Worm (Caenorhabditis elegans) whole organism, young adult: ENCODE measurements around the gene F38B6.2.

ENCODE experiments used
- B0019.2 ChIP-seq: fragments of 200-800 bp; sonication (Bioruptor generic); conservative IDR thresholded peaks from 2 replicates; pipeline ENCODE4 v1.3.6; 2022; ENCODE audit warnings: missing genetic modification reagents, missing genetic modification characterization, missing compliant biosample characterization
- B0035.1 ChIP-seq: sonication (generic microtip); optimal IDR thresholded peaks from 2 replicates; lab custom pipeline; 2016; ENCODE audit warnings: missing genetic modification characterization, mild to moderate bottlenecking, missing compliant biosample characterization, missing genotype, missing genetic modification reagents
- F22D6.2 ChIP-seq: sonication (generic microtip); optimal IDR thresholded peaks from 2 replicates; lab custom pipeline; 2016; ENCODE audit warnings: mild to moderate bottlenecking, missing genetic modification characterization, missing compliant biosample characterization
- F23B12.7 ChIP-seq: sonication (generic microtip); optimal IDR thresholded peaks from 2 replicates; lab custom pipeline; 2017; ENCODE audit warnings: missing genetic modification characterization, mild to moderate bottlenecking, missing compliant biosample characterization, antibody characterized with exemption, moderate library complexity; ENCODE audit not compliant: insufficient read depth
- F33H1.4 ChIP-seq: fragments of 200-800 bp; sonication (Bioruptor generic); IDR thresholded peaks from 2 replicates; pipeline ENCODE4 v1.3.6; 2022; ENCODE audit warnings: missing genetic modification reagents, missing genetic modification characterization, missing compliant biosample characterization
- F37B4.10 ChIP-seq: fragments of 200-800 bp; sonication (Bioruptor generic); IDR thresholded peaks from 2 replicates; pipeline ENCODE4 v1.3.6; 2022; ENCODE audit warnings: missing genetic modification characterization, missing compliant biosample characterization
- F39B2.1 ChIP-seq: fragments of 200-800 bp; sonication (Bioruptor generic); IDR thresholded peaks from 2 replicates; pipeline ENCODE4 v1.3.6; 2022; ENCODE audit warnings: missing genetic modification reagents, missing genetic modification characterization, missing compliant biosample characterization
- F52B5.7 ChIP-seq: sonication (generic microtip); optimal IDR thresholded peaks from 2 replicates; lab custom pipeline; 2016; ENCODE audit warnings: mild to moderate bottlenecking, missing genetic modification characterization, missing compliant biosample characterization
- F57A8.1 ChIP-seq: fragments of 200-800 bp; sonication (Bioruptor generic); optimal IDR thresholded peaks from 2 replicates; lab custom pipeline; 2018; ENCODE audit warnings: mild to moderate bottlenecking, missing genetic modification characterization, moderate library complexity, missing compliant biosample characterization
- Y53F4B.3 ChIP-seq: fragments of 200-800 bp; sonication (Bioruptor generic); IDR thresholded peaks from 2 replicates; pipeline ENCODE4 v1.3.6; 2022; ENCODE audit warnings: missing genetic modification reagents, missing genetic modification characterization, missing compliant biosample characterization
- Y79H2A.3 ChIP-seq: fragments of 200-800 bp; sonication (Bioruptor generic); conservative IDR thresholded peaks from 2 replicates; pipeline ENCODE4 v1.3.6; 2022; ENCODE audit warnings: missing genetic modification reagents, missing genetic modification characterization, missing compliant biosample characterization
- Y95B8A.8 ChIP-seq: fragments of 200-800 bp; sonication (Bioruptor generic); IDR thresholded peaks from 2 replicates; pipeline ENCODE4 v1.3.6; 2022; ENCODE audit warnings: missing genetic modification reagents, missing genetic modification characterization, missing compliant biosample characterization
- ZK185.1 ChIP-seq: sonication (generic microtip); optimal IDR thresholded peaks from 2 replicates; lab custom pipeline; 2016; ENCODE audit warnings: mild to moderate bottlenecking, missing genetic modification characterization, missing compliant biosample characterization; ENCODE audit not compliant: poor library complexity, severe bottlenecking
- akir-1 ChIP-seq: fragments of 200-800 bp; sonication (Bioruptor generic); optimal IDR thresholded peaks from 2 replicates; lab custom pipeline; 2018; ENCODE audit warnings: mild to moderate bottlenecking, missing genetic modification characterization, moderate library complexity, missing compliant biosample characterization
- aptf-2 ChIP-seq: fragments of 200-800 bp; sonication (Bioruptor generic); conservative IDR thresholded peaks from 2 replicates; pipeline ENCODE4 v1.3.6; 2022; ENCODE audit warnings: missing genetic modification reagents, missing genetic modification characterization, missing compliant biosample characterization
- aptf-3 ChIP-seq: fragments of 200-800 bp; sonication (Bioruptor generic); IDR thresholded peaks from 2 replicates; pipeline ENCODE4 v1.3.6; 2022; ENCODE audit warnings: missing genetic modification characterization, missing compliant biosample characterization
- athp-1 ChIP-seq: sonication (generic microtip); optimal IDR thresholded peaks from 2 replicates; lab custom pipeline; 2017; ENCODE audit warnings: mild to moderate bottlenecking, missing genetic modification characterization, missing compliant biosample characterization
- attf-6 ChIP-seq: fragments of 200-800 bp; sonication (Bioruptor generic); IDR thresholded peaks from 2 replicates; pipeline ENCODE4 v1.3.6; 2022; ENCODE audit warnings: missing genetic modification reagents, missing genetic modification characterization, missing compliant biosample characterization
- ccch-3 ChIP-seq: fragments of 200-800 bp; sonication (Bioruptor generic); optimal IDR thresholded peaks from 2 replicates; lab custom pipeline; 2018; ENCODE audit warnings: mild to moderate bottlenecking, missing genetic modification characterization, missing compliant biosample characterization
- cebp-1 ChIP-seq, 2 experiments: fragments of 200-800 bp in 1 of 2; sonication (Bioruptor generic) in 1 of 2; sonication (generic microtip) in 1 of 2; IDR thresholded peaks in 1 of 2; optimal IDR thresholded peaks in 1 of 2; 2 replicates each; pipeline versions ENCODE4 v1.3.6 to Lab custom; 2017 to 2022; ENCODE audit warnings: missing compliant biosample characterization in 2 of 2, missing genetic modification characterization in 2 of 2, mild to moderate bottlenecking in 1 of 2, missing genetic modification reagents in 1 of 2, moderate library complexity in 1 of 2
- ceh-40 ChIP-seq: fragments of 200-800 bp; sonication (Bioruptor generic); IDR thresholded peaks from 2 replicates; pipeline ENCODE4 v1.3.6; 2022; ENCODE audit warnings: missing genetic modification characterization, missing compliant biosample characterization
- ceh-91 ChIP-seq: fragments of 200-800 bp; sonication (Bioruptor generic); IDR thresholded peaks from 2 replicates; pipeline ENCODE4 v1.3.6; 2022; ENCODE audit warnings: missing genetic modification reagents, missing genetic modification characterization, missing compliant biosample characterization
- chd-7 ChIP-seq: sonication (generic microtip); optimal IDR thresholded peaks from 2 replicates; lab custom pipeline; 2016; ENCODE audit warnings: mild to moderate bottlenecking, missing genetic modification characterization, moderate library complexity, missing compliant biosample characterization
- dpff-1 ChIP-seq: sonication (generic microtip); optimal IDR thresholded peaks from 2 replicates; lab custom pipeline; 2017; ENCODE audit warnings: mild to moderate bottlenecking, missing genetic modification characterization, missing compliant biosample characterization
- gei-17 ChIP-seq: fragments of 200-800 bp; sonication (Bioruptor generic); optimal IDR thresholded peaks from 2 replicates; lab custom pipeline; 2018; ENCODE audit warnings: mild to moderate bottlenecking, missing genetic modification characterization, missing compliant biosample characterization
- hlh-12 ChIP-seq: sonication (generic microtip); optimal IDR thresholded peaks from 2 replicates; lab custom pipeline; 2016; ENCODE audit warnings: missing genetic modification characterization, missing compliant biosample characterization
- hrde-1 ChIP-seq: sonication (generic microtip); optimal IDR thresholded peaks from 2 replicates; lab custom pipeline; 2016; ENCODE audit warnings: missing genetic modification characterization, mild to moderate bottlenecking, missing compliant biosample characterization, moderate library complexity, missing genotype, missing genetic modification reagents, borderline replicate concordance
- hsf-1 ChIP-seq: fragments of 200-800 bp; sonication (Bioruptor generic); IDR thresholded peaks from 2 replicates; pipeline ENCODE4 v1.3.6; 2022; ENCODE audit warnings: missing genetic modification reagents, missing genetic modification characterization, missing compliant biosample characterization
- let-607 ChIP-seq, 2 experiments: fragments of 200-800 bp in 1 of 2; sonication (Bioruptor generic) in 1 of 2; sonication (generic microtip) in 1 of 2; optimal IDR thresholded peaks; 2 replicates each; lab custom pipeline; 2016 to 2018; ENCODE audit warnings: mild to moderate bottlenecking in 2 of 2, missing compliant biosample characterization in 2 of 2, missing genetic modification characterization in 2 of 2, moderate library complexity in 2 of 2, missing genotype in 1 of 2
- lin-26 ChIP-seq: fragments of 200-800 bp; sonication (Bioruptor generic); IDR thresholded peaks from 2 replicates; pipeline ENCODE4 v1.3.6; 2022; ENCODE audit warnings: missing genetic modification reagents, missing genetic modification characterization, missing compliant biosample characterization
- lin-35 ChIP-seq, 3 experiments: fragments of 150-350 bp in 2 of 3; sonication (generic microtip) in 1 of 3; optimal IDR thresholded peaks; 2 replicates each; lab custom pipeline; 2014 to 2018; ENCODE audit warnings: missing biosample characterization in 3 of 3, missing genetic modification characterization in 3 of 3, missing genetic modification reagents in 3 of 3
- lin-40 ChIP-seq: sonication (generic microtip); optimal IDR thresholded peaks from 2 replicates; lab custom pipeline; 2016; ENCODE audit warnings: missing genetic modification characterization, mild to moderate bottlenecking, missing compliant biosample characterization, missing genotype, missing genetic modification reagents
- lir-1 ChIP-seq: fragments of 200-800 bp; sonication (Bioruptor generic); conservative IDR thresholded peaks from 2 replicates; pipeline ENCODE4 v1.3.6; 2022; ENCODE audit warnings: missing genetic modification reagents, missing genetic modification characterization, missing compliant biosample characterization
- lsl-1 ChIP-seq: fragments of 200-800 bp; sonication (Bioruptor generic); optimal IDR thresholded peaks from 2 replicates; lab custom pipeline; 2018; ENCODE audit warnings: mild to moderate bottlenecking, missing genetic modification characterization, moderate library complexity, missing compliant biosample characterization
- madf-8 ChIP-seq: fragments of 200-800 bp; sonication (Bioruptor generic); conservative IDR thresholded peaks from 2 replicates; pipeline ENCODE4 v1.3.6; 2022; ENCODE audit warnings: missing genetic modification reagents, missing genetic modification characterization, missing compliant biosample characterization
- mes-4 ChIP-seq: sonication (generic microtip); optimal IDR thresholded peaks from 2 replicates; lab custom pipeline; 2016; ENCODE audit warnings: missing genotype, missing genetic modification characterization, missing compliant biosample characterization
- nfya-2 ChIP-seq: fragments of 200-800 bp; sonication (Bioruptor generic); IDR thresholded peaks from 2 replicates; pipeline ENCODE4 v1.3.6; 2022; ENCODE audit warnings: missing genetic modification reagents, missing genetic modification characterization, missing compliant biosample characterization
- nhr-120 ChIP-seq: fragments of 200-800 bp; sonication (Bioruptor generic); IDR thresholded peaks from 2 replicates; pipeline ENCODE4 v1.3.6; 2022; ENCODE audit warnings: missing genetic modification characterization, missing compliant biosample characterization
- nhr-27 ChIP-seq: fragments of 200-800 bp; sonication (Bioruptor generic); optimal IDR thresholded peaks from 2 replicates; lab custom pipeline; 2018; ENCODE audit warnings: mild to moderate bottlenecking, missing genetic modification characterization, moderate library complexity, missing compliant biosample characterization
- rec-8 ChIP-seq, 2 experiments: sonication (generic microtip); optimal IDR thresholded peaks; 2 replicates each; lab custom pipeline; 2016; ENCODE audit warnings: mild to moderate bottlenecking in 2 of 2, missing genetic modification characterization in 2 of 2, missing genetic modification reagents in 2 of 2, missing genotype in 2 of 2, missing biosample characterization in 1 of 2, missing compliant biosample characterization in 1 of 2, moderate library complexity in 1 of 2
- snpc-1.1 ChIP-seq: sonication (generic microtip); optimal IDR thresholded peaks from 2 replicates; lab custom pipeline; 2017; ENCODE audit warnings: missing genetic modification characterization, mild to moderate bottlenecking, missing compliant biosample characterization, antibody characterized with exemption, moderate library complexity, missing genotype, missing genetic modification reagents; ENCODE audit not compliant: insufficient read depth
- sptf-2 ChIP-seq: fragments of 200-800 bp; sonication (Bioruptor generic); optimal IDR thresholded peaks from 2 replicates; lab custom pipeline; 2018; ENCODE audit warnings: mild to moderate bottlenecking, missing genetic modification characterization, missing compliant biosample characterization
- tlf-1 ChIP-seq: fragments of 200-800 bp; sonication (Bioruptor generic); optimal IDR thresholded peaks from 2 replicates; lab custom pipeline; 2018; ENCODE audit warnings: mild to moderate bottlenecking, missing genetic modification characterization, missing compliant biosample characterization
- ztf-25 ChIP-seq: fragments of 200-800 bp; sonication (Bioruptor generic); IDR thresholded peaks from 2 replicates; pipeline ENCODE4 v1.3.6; 2022; ENCODE audit warnings: missing genetic modification reagents, missing genetic modification characterization, missing compliant biosample characterization
- ztf-26 ChIP-seq: sonication (generic microtip); optimal IDR thresholded peaks from 2 replicates; lab custom pipeline; 2017; ENCODE audit warnings: missing genetic modification characterization, missing compliant biosample characterization
- ztf-28 ChIP-seq: fragments of 200-800 bp; sonication (Bioruptor generic); IDR thresholded peaks from 2 replicates; pipeline ENCODE4 v1.3.6; 2022; ENCODE audit warnings: missing genetic modification reagents, missing genetic modification characterization, missing compliant biosample characterization

F38B6.2 gene

ce11 chrX:6743853-6744346 lies 45.6 kb downstream of the F38B6.2 start (continued):
- TF ChIP-seq nhr-120 (GFP tag; lab: Robert Waterston, UW) (no peak), aptf-2 (GFP tag; lab: Robert Waterston, UW) (no peak), athp-1 (peak; percentile 45), F52B5.7 (tag; lab: Kevin White, UChicago) (peak; percentile 74), ceh-91 (no peak), aptf-3 (no peak), Y79H2A.3 (GFP tag; lab: Robert Waterston, UW) (peak; percentile 74; the same call in 1 of the 2 replicates), ccch-3 (no peak), ztf-25 (0 out of 2 replicates have a peak, but pooled peaks have one; percentile 63), mes-4 (tag; lab: Kevin White, UChicago) (no peak), dpff-1 (no peak), attf-6 (GFP tag; lab: Robert Waterston, UW) (0 out of 2 replicates have a peak, but pooled peaks have one; percentile 30), gei-17 (GFP tag; lab: Kevin White, UChicago) (peak; percentile 88), lin-40 (tag; lab: Kevin White, UChicago) (peak; percentile 92), F37B4.10 (GFP tag; lab: Robert Waterston, UW) (no peak), sptf-2 (GFP tag; lab: Kevin White, UChicago) (no peak), lir-1 (GFP tag; lab: Robert Waterston, UW) (peak; percentile 52; the same call in 1 of the 2 replicates), ztf-26 (tag; lab: Kevin White, UChicago) (peak; percentile 97), B0019.2 (no peak; the same call in 1 of the 2 replicates), ztf-28 (no peak), snpc-1.1 (no peak), cebp-1 (GFP tag; IDR thresholded peaks at IDR 0.05; lab: Robert Waterston, UW) (peak; percentile 79; the same call in 1 of the 2 replicates), cebp-1 (tag; optimal IDR thresholded peaks at IDR 0.05; lab: Kevin White, UChicago) (peak; percentile 93), rec-8 (tag; optimal IDR thresholded peaks at IDR 0.05; lab: Kevin White, UChicago) (no peak), B0035.1 (peak; percentile 77), lsl-1 (GFP tag; lab: Kevin White, UChicago) (no peak), Y95B8A.8 (GFP tag; lab: Robert Waterston, UW) (peak; percentile 49; the same call in 1 of the 2 replicates), hrde-1 (no peak), ceh-40 (GFP tag; lab: Robert Waterston, UW) (0 out of 2 replicates have a peak, but pooled peaks have one; percentile 3), F22D6.2 (tag; lab: Kevin White, UChicago) (peak; percentile 95), F23B12.7 (peak; percentile 4), F33H1.4 (GFP tag; lab: Robert Waterston, UW) (0 out of 2 replicates have a peak, but pooled peaks have one; percentile 23), madf-8 (GFP tag; lab: Robert Waterston, UW) (no peak), F57A8.1 (GFP tag; lab: Kevin White, UChicago) (no peak), lin-35 (GFP tag; optimal IDR thresholded peaks at IDR 0.05; lab: Kevin White, UChicago) (peak in 1 of 3 experiments; percentile 66), nhr-27 (peak; percentile 61), F39B2.1 (GFP tag; lab: Robert Waterston, UW) (no peak), hlh-12 (tag; lab: Kevin White, UChicago) (no peak), nfya-2 (GFP tag; lab: Robert Waterston, UW) (no peak), tlf-1 (GFP tag; lab: Kevin White, UChicago) (peak; percentile 90), hsf-1 (GFP tag; lab: Robert Waterston, UW) (peak; percentile 49; the same call in 1 of the 2 replicates), akir-1 (GFP tag; lab: Kevin White, UChicago) (peak; percentile 41), chd-7 (peak; percentile 95), lin-26 (GFP tag; lab: Robert Waterston, UW) (peak; percentile 84), let-607 (tag; optimal IDR thresholded peaks at IDR 0.05; lab: Kevin White, UChicago) (peak; percentile 37 to 60), Y53F4B.3 (GFP tag; lab: Robert Waterston, UW) (no peak), ZK185.1 (peak; percentile 93)
